Worm (Caenorhabditis elegans) whole organism, L4 larva: Measurements from ENCODE around the gene K08F4.3.
A peak's percentile ranks its signal among the peaks of the same experiment; 100 is the strongest.

Experiments used
- F37D6.2 ChIP-seq: sonication (generic microtip); optimal IDR thresholded peaks from 2 replicates; lab custom pipeline; 2016; ENCODE audit warnings: mild to moderate bottlenecking, missing genetic modification characterization, missing compliant biosample characterization
- R02D3.7 ChIP-seq: fragments of 150-350 bp; sonication (generic microtip); optimal IDR thresholded peaks from 3 replicates; lab custom pipeline; 2014; ENCODE audit warnings: missing biosample characterization, missing genetic modification characterization
- T26A8.4 ChIP-seq: fragments of 200-800 bp; sonication (Bioruptor generic); IDR thresholded peaks from 2 replicates; pipeline ENCODE4 v1.3.6; 2022; ENCODE audit warnings: missing genetic modification characterization, missing compliant biosample characterization
- Y48G9A.11 ChIP-seq: fragments of 200-800 bp; sonication (Bioruptor generic); IDR thresholded peaks from 2 replicates; pipeline ENCODE4 v1.3.6; 2022; ENCODE audit warnings: missing genetic modification reagents, missing genetic modification characterization, missing compliant biosample characterization
- Y5F2A.4 ChIP-seq: fragments of 200-800 bp; sonication (Bioruptor generic); optimal IDR thresholded peaks from 2 replicates; lab custom pipeline; 2018; ENCODE audit warnings: mild to moderate bottlenecking, missing genetic modification characterization, missing compliant biosample characterization
- ZK546.5 ChIP-seq, 2 experiments: sonication (generic microtip); optimal IDR thresholded peaks; 2 replicates each; lab custom pipeline; 2017; ENCODE audit warnings: missing biosample characterization in 2 of 2, missing genetic modification characterization in 2 of 2
- aha-1 ChIP-seq: fragments of 150-350 bp; peaks from one replicate; lab custom pipeline; 2014; ENCODE audit warnings: missing biosample characterization, missing genetic modification characterization
- arid-1 ChIP-seq: fragments of 200-800 bp; sonication (Bioruptor generic); conservative IDR thresholded peaks from 2 replicates; pipeline ENCODE4 v1.3.6; 2022; ENCODE audit warnings: missing genetic modification reagents, missing genetic modification characterization, missing compliant biosample characterization
- ceh-32 ChIP-seq: sonication (generic microtip); optimal IDR thresholded peaks from 2 replicates; lab custom pipeline; 2016; ENCODE audit warnings: mild to moderate bottlenecking, missing genetic modification characterization, missing compliant biosample characterization; ENCODE audit not compliant: poor library complexity
- ceh-62 ChIP-seq: sonication (generic microtip); optimal IDR thresholded peaks from 2 replicates; lab custom pipeline; 2017; ENCODE audit warnings: missing biosample characterization, missing genetic modification characterization
- daf-8 ChIP-seq: fragments of 200-800 bp; sonication (Bioruptor generic); IDR thresholded peaks from 2 replicates; pipeline ENCODE4 v1.3.6; 2022; ENCODE audit warnings: missing genetic modification characterization, missing compliant biosample characterization
- dmd-9 ChIP-seq: fragments of 200-800 bp; sonication (Bioruptor generic); IDR thresholded peaks from 2 replicates; pipeline ENCODE4 v1.3.6; 2022; ENCODE audit warnings: missing genetic modification reagents, missing genetic modification characterization, missing compliant biosample characterization
- egl-27 ChIP-seq: sonication (generic microtip); optimal IDR thresholded peaks from 3 replicates; lab custom pipeline; 2017; ENCODE audit warnings: missing biosample characterization, missing genetic modification reagents, missing genetic modification characterization
- egl-43 ChIP-seq: fragments of 200-800 bp; sonication (Bioruptor generic); IDR thresholded peaks from 2 replicates; pipeline ENCODE4 v1.3.6; 2022; ENCODE audit warnings: missing genetic modification reagents, missing genetic modification characterization, missing compliant biosample characterization
- hif-1 ChIP-seq, 2 experiments: sonication (generic microtip); optimal IDR thresholded peaks; 2 replicates each; lab custom pipeline; 2016 to 2017; ENCODE audit warnings: missing compliant biosample characterization in 2 of 2, missing genetic modification characterization in 2 of 2, missing genetic modification reagents in 2 of 2, missing genotype in 2 of 2, mild to moderate bottlenecking in 1 of 2
- lim-7 ChIP-seq: fragments of 200-800 bp; sonication (Bioruptor generic); IDR thresholded peaks from 2 replicates; pipeline ENCODE4 v1.3.6; 2022; ENCODE audit warnings: missing genetic modification characterization, missing compliant biosample characterization
- lin-13 ChIP-seq: fragments of 150-350 bp; optimal IDR thresholded peaks from 2 replicates; lab custom pipeline; 2014; ENCODE audit warnings: missing biosample characterization, missing genetic modification reagents, missing genetic modification characterization
- mdt-29 ChIP-seq: fragments of 200-800 bp; sonication (Bioruptor generic); IDR thresholded peaks from 2 replicates; pipeline ENCODE4 v1.3.6; 2022; ENCODE audit warnings: missing genetic modification reagents, missing genetic modification characterization, missing compliant biosample characterization
- mes-2 ChIP-seq: sonication (generic microtip); optimal IDR thresholded peaks from 2 replicates; lab custom pipeline; 2016; ENCODE audit warnings: missing genotype, mild to moderate bottlenecking, missing genetic modification characterization, missing compliant biosample characterization; ENCODE audit not compliant: poor library complexity, severe bottlenecking
- mxl-3 ChIP-seq: fragments of 200-800 bp; sonication (Bioruptor generic); optimal IDR thresholded peaks from 2 replicates; lab custom pipeline; 2018; ENCODE audit warnings: mild to moderate bottlenecking, missing genetic modification characterization, missing compliant biosample characterization
- nhr-10 ChIP-seq: fragments of 150-350 bp; optimal IDR thresholded peaks from 2 replicates; lab custom pipeline; 2014; ENCODE audit warnings: missing biosample characterization, missing genetic modification characterization
- nhr-25 ChIP-seq: sonication (generic microtip); optimal IDR thresholded peaks from 2 replicates; lab custom pipeline; 2017; ENCODE audit warnings: missing genetic modification characterization, mild to moderate bottlenecking, missing compliant biosample characterization, antibody characterized with exemption, moderate library complexity, borderline replicate concordance; ENCODE audit not compliant: insufficient read depth
- nhr-41 ChIP-seq: fragments of 200-800 bp; sonication (Bioruptor generic); IDR thresholded peaks from 2 replicates; pipeline ENCODE4 v1.3.6; 2022; ENCODE audit warnings: missing genetic modification reagents, missing genetic modification characterization, missing compliant biosample characterization
- nhr-6 ChIP-seq: fragments of 150-350 bp; optimal IDR thresholded peaks from 2 replicates; lab custom pipeline; 2014; ENCODE audit warnings: missing biosample characterization, missing genetic modification characterization
- nhr-76 ChIP-seq: fragments of 150-350 bp; optimal IDR thresholded peaks from 2 replicates; lab custom pipeline; 2014; ENCODE audit warnings: missing biosample characterization, missing genetic modification characterization
- nhr-77 ChIP-seq: fragments of 150-350 bp; optimal IDR thresholded peaks from 2 replicates; lab custom pipeline; 2014; ENCODE audit warnings: missing biosample characterization, missing genetic modification characterization
- pha-4 ChIP-seq, 2 experiments: fragments of 150-350 bp in 1 of 2; fragments of 200-800 bp in 1 of 2; sonication (Bioruptor generic) in 1 of 2; IDR thresholded peaks in 1 of 2; optimal IDR thresholded peaks in 1 of 2; 2 replicates each; pipeline versions ENCODE4 v1.3.6 to Lab custom; 2014 to 2022; ENCODE audit warnings: missing genetic modification characterization in 2 of 2, missing genetic modification reagents in 2 of 2, missing biosample characterization in 1 of 2, missing compliant biosample characterization in 1 of 2
- rbr-2 ChIP-seq: sonication (generic microtip); optimal IDR thresholded peaks from 2 replicates; lab custom pipeline; 2016; ENCODE audit warnings: missing genotype, missing genetic modification characterization, missing compliant biosample characterization
- set-16 ChIP-seq: fragments of 200-800 bp; sonication (Bioruptor generic); IDR thresholded peaks from 2 replicates; pipeline ENCODE4 v1.3.6; 2022; ENCODE audit warnings: missing genetic modification reagents, missing genetic modification characterization, missing compliant biosample characterization
- skn-1 ChIP-seq: fragments of 150-350 bp; optimal IDR thresholded peaks from 2 replicates; lab custom pipeline; 2014; ENCODE audit warnings: missing biosample characterization, missing genetic modification characterization
- spr-3 ChIP-seq: fragments of 200-800 bp; sonication (Bioruptor generic); optimal IDR thresholded peaks from 2 replicates; lab custom pipeline; 2018; ENCODE audit warnings: mild to moderate bottlenecking, missing genetic modification characterization, missing compliant biosample characterization
- unc-39 ChIP-seq: sonication (generic microtip); optimal IDR thresholded peaks from 2 replicates; lab custom pipeline; 2017; ENCODE audit warnings: missing biosample characterization, missing genetic modification characterization
- unc-62 ChIP-seq, 3 experiments: fragments of 150-350 bp in 1 of 3; sonication (generic microtip); optimal IDR thresholded peaks in 2 of 3; peaks in 1 of 3; 1 replicate in 1 of 3; 2 replicates in 2 of 3; lab custom pipeline; 2014 to 2017; ENCODE audit warnings: missing biosample characterization in 3 of 3, missing genetic modification characterization in 3 of 3, missing genetic modification reagents in 3 of 3, missing genotype in 1 of 3

K08F4.3 gene

DNA sequence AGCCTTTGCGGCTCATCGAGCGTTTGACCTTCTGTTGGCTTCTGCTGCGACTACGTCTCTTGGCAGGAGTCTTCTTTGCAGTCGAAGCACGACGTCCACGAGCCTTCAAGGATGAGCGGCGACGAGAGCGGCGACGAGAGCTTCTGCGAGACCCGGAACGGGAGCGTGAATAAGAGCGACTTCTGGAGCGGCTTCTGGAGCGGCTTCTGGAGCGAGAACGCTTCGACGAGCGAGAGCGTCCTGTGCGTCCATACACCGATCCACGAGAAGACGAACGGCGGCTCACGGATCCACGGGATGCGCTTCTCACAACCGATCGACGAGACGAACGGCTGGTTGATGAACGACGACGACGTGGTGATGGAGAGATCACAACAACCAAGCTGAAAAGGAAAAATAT lies 18.2 kb upstream of the K08F4.3 start:
- TF ChIP-seq spr-3 (GFP tag; lab: Kevin White, UChicago) (peak; percentile 22), arid-1 (GFP tag; lab: Robert Waterston, UW) (no peak), nhr-6 (tag; lab: Kevin White, UChicago) (no peak), set-16 (GFP tag; lab: Robert Waterston, UW) (peak; percentile 94)

DNA sequence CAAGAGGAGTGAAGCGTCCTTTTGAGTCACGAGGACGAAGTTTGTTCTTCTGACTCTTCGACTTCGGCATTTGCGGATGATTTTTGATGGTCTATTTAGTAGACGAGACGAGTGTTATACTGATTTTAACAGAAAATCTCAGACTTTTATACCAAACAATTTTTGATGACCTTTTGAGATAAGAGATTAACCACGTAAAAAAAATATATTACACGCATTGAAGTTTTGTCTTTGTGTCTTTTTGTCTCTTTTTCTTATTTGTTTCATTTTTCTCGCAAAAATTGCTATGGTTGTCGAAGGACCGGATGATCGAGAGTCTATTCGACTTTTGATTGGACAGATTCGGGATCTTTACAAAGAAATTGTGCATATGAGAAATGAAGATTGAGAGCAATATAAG lies 17.6 kb upstream of the K08F4.3 start, which contains the start of gene spch-1:
spch-1 (minus strand) TSS at position 101 of the 400 bp plus-strand sequence.
- TF ChIP-seq nhr-76 (no peak), unc-62 (GFP tag; optimal IDR thresholded peaks at IDR 0.05 in 1 of 2; lab: Kevin White, UChicago) (peak in 1 of 2 experiments; percentile 29), unc-62 (tag; optimal IDR thresholded peaks at IDR 0.05; lab: Kevin White, UChicago) (no peak), lim-7 (no peak), Y5F2A.4 (GFP tag; lab: Kevin White, UChicago) (no peak)

DNA sequence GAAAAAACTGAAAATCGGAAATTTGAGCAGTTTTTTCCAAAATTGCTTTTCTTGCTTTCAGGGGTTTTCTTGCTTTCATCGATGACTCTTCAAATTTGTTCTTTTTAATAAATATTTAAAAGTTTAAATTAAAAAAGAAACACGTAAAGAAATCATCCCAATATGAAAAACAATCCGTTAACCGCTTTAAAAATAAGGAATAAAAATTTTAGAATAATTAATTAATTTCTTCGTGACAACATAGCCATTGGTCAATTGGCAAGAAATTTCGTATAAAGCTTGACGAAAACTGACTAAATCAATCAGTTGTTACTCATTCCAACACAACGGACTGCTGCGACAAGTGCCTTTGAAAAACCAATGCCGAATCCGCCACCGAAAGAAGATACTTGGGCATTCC lies 16.5 kb upstream of the K08F4.3 start, which contains the start of gene nsph-3.2:
nsph-3.2 (plus strand) TSS at position 301 of the 400 bp plus-strand sequence.
- TF ChIP-seq nhr-77 (no peak), pha-4 (GFP tag; IDR thresholded peaks at IDR 0.05; lab: Robert Waterston, UW) (no peak), pha-4 (tag; optimal IDR thresholded peaks at IDR 0.05; lab: Kevin White, UChicago) (no peak), rbr-2 (tag; lab: Kevin White, UChicago) (no peak), hif-1 (tag; optimal IDR thresholded peaks at IDR 0.05; lab: Kevin White, UChicago) (no peak), nhr-25 (tag; lab: Kevin White, UChicago) (no peak), ceh-32 (tag; lab: Kevin White, UChicago) (no peak), nhr-10 (no peak), nhr-41 (GFP tag; lab: Robert Waterston, UW) (no peak), ZK546.5 (tag; optimal IDR thresholded peaks at IDR 0.05; lab: Kevin White, UChicago) (no peak), unc-39 (tag; lab: Kevin White, UChicago) (no peak), mdt-29 (GFP tag; lab: Robert Waterston, UW) (no peak), mes-2 (tag; lab: Kevin White, UChicago) (no peak), nhr-6 (tag; lab: Kevin White, UChicago) (no peak), ceh-62 (tag; lab: Kevin White, UChicago) (no peak), T26A8.4 (no peak)
- TF ChIP-seq, all 104 proteins: peak for 0

DNA sequence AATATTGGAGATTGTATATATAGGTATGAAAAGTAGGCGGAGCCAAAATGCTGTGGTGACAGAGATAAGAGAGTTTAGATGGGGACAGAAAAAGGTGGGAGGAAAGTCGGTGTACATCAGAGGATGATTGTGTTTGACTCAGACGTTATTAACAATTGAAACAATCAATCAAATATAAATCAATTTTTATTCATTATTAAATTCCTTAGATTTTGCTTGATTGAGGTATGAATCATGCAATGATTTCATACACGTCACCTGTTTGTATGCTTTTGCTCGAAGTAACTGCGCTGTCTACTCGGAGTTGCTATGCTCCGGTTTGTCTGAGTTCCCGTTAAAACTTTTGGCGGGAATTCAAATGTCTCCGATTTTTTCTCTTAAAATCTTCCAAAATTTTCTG lies 13.9 kb upstream of the K08F4.3 start, which contains the start of gene C04G2.10:
C04G2.10 (plus strand) TSS at position 301 of the 400 bp plus-strand sequence.
- TF ChIP-seq mdt-29 (GFP tag; lab: Robert Waterston, UW), result no peak
- no peak for TF ChIP-seq dmd-9 (GFP tag; lab: Robert Waterston, UW)
- TF ChIP-seq hif-1 (tag; optimal IDR thresholded peaks at IDR 0.05; lab: Kevin White, UChicago), result no peak
- TF ChIP-seq F37D6.2 (tag; lab: Kevin White, UChicago), result no peak
- TF ChIP-seq skn-1 (tag; lab: Kevin White, UChicago), result no peak
- TF ChIP-seq R02D3.7 (tag; lab: Kevin White, UChicago), result no peak
- TF ChIP-seq, all 104 proteins: peak for 0

DNA sequence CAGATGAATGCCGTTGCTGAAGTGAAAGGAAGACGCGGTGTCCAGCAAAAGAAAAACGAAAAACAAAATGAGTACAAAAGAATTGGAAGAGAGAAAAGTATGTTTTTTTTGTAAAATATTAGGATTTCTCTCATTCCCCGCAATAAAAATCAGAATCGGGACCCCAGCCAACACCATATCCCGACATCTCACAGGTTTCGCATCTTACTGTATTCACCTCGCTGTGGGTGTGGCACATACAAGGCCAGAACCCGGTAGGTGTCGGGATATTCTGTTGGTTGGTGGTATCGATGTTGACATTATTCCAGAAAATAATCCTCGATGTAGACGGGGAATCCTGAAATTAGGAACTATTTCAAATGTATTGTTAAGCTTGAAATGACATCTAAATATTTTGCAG lies 12.3 kb upstream of the K08F4.3 start:
- TF ChIP-seq egl-27 (tag; lab: Kevin White, UChicago) (no peak), Y48G9A.11 (GFP tag; lab: Robert Waterston, UW) (0 out of 2 replicates have a peak, but pooled peaks have one; percentile 23), aha-1 (peak; percentile 29)
- TF ChIP-seq, all 104 proteins: peak for 2

DNA sequence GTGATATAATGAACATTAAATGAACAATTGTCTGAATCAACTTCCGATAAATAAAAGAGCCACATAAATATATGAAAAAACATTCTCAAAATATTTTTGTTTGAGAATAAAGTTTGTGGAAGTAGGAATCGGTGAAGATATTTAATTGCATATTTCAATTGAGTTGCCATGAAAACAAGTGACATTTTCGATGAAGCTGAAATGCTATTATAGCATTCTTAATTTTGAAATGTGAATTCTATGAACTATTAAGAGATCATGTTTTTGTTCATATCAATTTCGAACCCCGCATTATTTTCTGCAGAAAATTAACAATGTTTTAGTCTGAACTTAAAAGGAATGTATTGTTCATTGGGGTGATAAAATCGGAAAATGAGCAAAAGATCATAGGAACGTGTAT lies 6.9 kb upstream of the K08F4.3 start, which contains the start of gene irld-21:
irld-21 (minus strand) TSS at position 101 of the 400 bp plus-strand sequence.
- no peak for TF ChIP-seq mxl-3 (GFP tag; lab: Kevin White, UChicago)
- TF ChIP-seq F37D6.2 (tag; lab: Kevin White, UChicago), result no peak
- no peak for TF ChIP-seq Y48G9A.11 (GFP tag; lab: Robert Waterston, UW)
- no peak for TF ChIP-seq egl-43 (GFP tag; lab: Robert Waterston, UW)
- TF ChIP-seq daf-8, result no peak
- TF ChIP-seq lin-13 (GFP tag; lab: Kevin White, UChicago), result no peak
